Worm (Caenorhabditis elegans): ENCODE results near the gene srw-79.

DNA sequence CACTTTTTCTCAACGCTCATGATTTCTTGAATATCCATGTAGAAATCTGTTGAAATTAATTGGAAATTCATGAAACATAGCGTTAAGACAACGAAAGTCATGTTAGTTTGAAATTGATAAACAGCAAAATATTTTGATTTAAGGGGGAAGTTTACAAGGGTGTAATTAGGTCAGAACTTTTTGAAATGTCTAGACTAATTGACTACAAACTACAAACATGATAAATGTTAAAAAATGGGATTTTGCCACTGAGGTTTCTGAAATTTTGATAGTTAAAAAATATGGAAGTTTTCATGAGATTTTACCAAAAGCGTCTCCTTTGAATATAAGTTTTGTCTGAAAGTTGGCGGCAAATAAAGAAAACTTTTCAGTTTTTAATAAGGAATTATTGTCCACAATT, 8.7 kb upstream of the srw-79 start, which contains the start of gene irld-65:
- TF ChIP-seq lin-39 (tag; optimal IDR thresholded peaks at IDR 0.05) (no peak), lsy-2 (tag; optimal IDR thresholded peaks at IDR 0.05) (no peak), unc-55 (GFP tag; optimal IDR thresholded peaks at IDR 0.05) (no peak), alr-1 (tag; optimal IDR thresholded peaks at IDR 0.05) (no peak), aly-2 (tag; optimal IDR thresholded peaks at IDR 0.05) (no peak), nhr-77 (tag; optimal IDR thresholded peaks at IDR 0.05) (no peak), nhr-11 (tag; optimal IDR thresholded peaks at IDR 0.05) (no peak), mdl-1 (tag; optimal IDR thresholded peaks at IDR 0.05) (no peak), ztf-4 (tag; optimal IDR thresholded peaks at IDR 0.05) (no peak), fos-1 (tag; optimal IDR thresholded peaks at IDR 0.05) (no peak)

Data from whole organism, L2 larva.